Worm (Caenorhabditis elegans) whole organism, L3 larva: ENCODE data around the gene srlf-35.

ENCODE experiments used
- nhr-237 ChIP-seq: fragments of 150-350 bp; optimal IDR thresholded peaks from 2 replicates; lab custom pipeline; 2014; ENCODE audit warnings: missing biosample characterization, missing genetic modification characterization
- pha-4 ChIP-seq: fragments of 150-350 bp; optimal IDR thresholded peaks from 2 replicates; lab custom pipeline; 2014; ENCODE audit warnings: missing biosample characterization, missing genetic modification reagents, missing genetic modification characterization
- ztf-11 ChIP-seq: fragments of 150-350 bp; optimal IDR thresholded peaks from 2 replicates; lab custom pipeline; 2014; ENCODE audit warnings: missing biosample characterization, missing genetic modification characterization

ce11 chrV:497399-497798, 6.4 kb upstream of the srlf-35 start, which contains the start of gene T01G6.1:
- TF ChIP-seq pha-4 (tag; lab: Kevin White, UChicago) (no peak), ztf-11 (tag; lab: Kevin White, UChicago) (no peak), nhr-237 (tag; lab: Kevin White, UChicago) (no peak)
